Fruit fly (Drosophila melanogaster) whole organism, embryonic: Measurements from ENCODE around the gene CG10300.

Experiments used
- Atf6 ChIP-seq: fragments of 200-800 bp; sonication (Bioruptor generic); IDR thresholded peaks from 2 replicates; pipeline ENCODE4 v1.3.6; 2022; ENCODE audit warnings: missing biosample characterization, missing genetic modification characterization
- CG10209 ChIP-seq: fragments of 200-800 bp; sonication (Bioruptor generic); optimal IDR thresholded peaks from 3 replicates; lab custom pipeline; 2017; ENCODE audit warnings: missing biosample characterization, mild to moderate bottlenecking, missing genetic modification characterization, missing genetic modification reagents
- CG12155 ChIP-seq: fragments of 200-800 bp; sonication (Bioruptor generic); optimal IDR thresholded peaks from 3 replicates; lab custom pipeline; 2016; ENCODE audit warnings: missing biosample characterization, missing genetic modification characterization
- CG12219 ChIP-seq: fragments of 200-800 bp; sonication (Bioruptor generic); optimal IDR thresholded peaks from 3 replicates; lab custom pipeline; 2018; ENCODE audit warnings: missing biosample characterization, mild to moderate bottlenecking, missing genetic modification characterization
- CG12236 ChIP-seq: fragments of 200-800 bp; sonication (Bioruptor generic); optimal IDR thresholded peaks from 2 replicates; lab custom pipeline; 2016; ENCODE audit warnings: missing biosample characterization, missing genetic modification characterization
- CG14667 ChIP-seq: fragments of 200-800 bp; sonication (Bioruptor generic); IDR thresholded peaks from 2 replicates; pipeline ENCODE4 v1.3.6; 2022; ENCODE audit warnings: missing biosample characterization, missing genetic modification characterization
- CG15073 ChIP-seq: fragments of 200-800 bp; sonication (Bioruptor generic); optimal IDR thresholded peaks from 2 replicates; lab custom pipeline; 2016; ENCODE audit warnings: missing biosample characterization, missing genetic modification characterization
- CG17328 ChIP-seq: fragments of 200-800 bp; sonication (Bioruptor generic); IDR thresholded peaks from 2 replicates; pipeline ENCODE4 v1.3.6; 2022; ENCODE audit warnings: missing biosample characterization, missing genetic modification characterization
- CG1792 ChIP-seq: fragments of 200-800 bp; sonication (Bioruptor generic); optimal IDR thresholded peaks from 2 replicates; lab custom pipeline; 2016; ENCODE audit warnings: missing biosample characterization, missing genetic modification characterization
- CG32772 ChIP-seq: fragments of 200-800 bp; sonication (Bioruptor generic); IDR thresholded peaks from 2 replicates; pipeline ENCODE4 v1.3.6; 2022; ENCODE audit warnings: missing biosample characterization, missing genetic modification characterization
- CG34376 ChIP-seq: fragments of 200-800 bp; sonication (Bioruptor generic); optimal IDR thresholded peaks from 2 replicates; lab custom pipeline; 2018; ENCODE audit warnings: missing biosample characterization, mild to moderate bottlenecking, missing genetic modification characterization
- CG4707 ChIP-seq: fragments of 200-800 bp; sonication (Bioruptor generic); optimal IDR thresholded peaks from 2 replicates; lab custom pipeline; 2018; ENCODE audit warnings: missing biosample characterization, mild to moderate bottlenecking, missing genetic modification characterization, moderate library complexity
- CG6254 ChIP-seq: fragments of 200-800 bp; sonication (Bioruptor generic); optimal IDR thresholded peaks from 3 replicates; lab custom pipeline; 2017; ENCODE audit warnings: mild to moderate bottlenecking, missing biosample characterization, missing genetic modification reagents, missing genetic modification characterization
- CG6689 ChIP-seq: fragments of 200-800 bp; sonication (Bioruptor generic); IDR thresholded peaks from 2 replicates; pipeline ENCODE4 v1.3.6; 2022; ENCODE audit warnings: missing biosample characterization, missing genetic modification characterization
- CG7271 ChIP-seq: fragments of 200-800 bp; sonication (Bioruptor generic); optimal IDR thresholded peaks from 2 replicates; lab custom pipeline; 2018; ENCODE audit warnings: missing biosample characterization, mild to moderate bottlenecking, missing genetic modification characterization, moderate library complexity
- CG8359 ChIP-seq: fragments of 200-800 bp; sonication (Bioruptor generic); optimal IDR thresholded peaks from 2 replicates; lab custom pipeline; 2017; ENCODE audit warnings: missing biosample characterization, mild to moderate bottlenecking, missing genetic modification characterization, borderline replicate concordance
- CG8924 ChIP-seq: fragments of 200-800 bp; optimal IDR thresholded peaks from 3 replicates; lab custom pipeline; 2019; ENCODE audit warnings: missing biosample characterization, mild to moderate bottlenecking, missing genetic modification characterization, moderate library complexity
- CG8944 ChIP-seq: fragments of 200-800 bp; sonication (Bioruptor generic); optimal IDR thresholded peaks from 3 replicates; lab custom pipeline; 2016; ENCODE audit warnings: missing biosample characterization, missing genetic modification characterization
- Dek ChIP-seq: fragments of 200-800 bp; sonication (Bioruptor generic); optimal IDR thresholded peaks from 3 replicates; lab custom pipeline; 2019; ENCODE audit warnings: missing biosample characterization, mild to moderate bottlenecking, missing genetic modification characterization, moderate library complexity
- Dip2 ChIP-seq: fragments of 200-800 bp; sonication (Bioruptor generic); IDR thresholded peaks from 2 replicates; pipeline ENCODE4 v1.3.6; 2022; ENCODE audit warnings: missing biosample characterization, missing genetic modification characterization
- Fer2 ChIP-seq: fragments of 200-800 bp; sonication (Bioruptor generic); optimal IDR thresholded peaks from 2 replicates; lab custom pipeline; 2018; ENCODE audit warnings: missing biosample characterization, mild to moderate bottlenecking, missing genetic modification characterization, moderate library complexity
- Hsf ChIP-seq: fragments of 200-800 bp; sonication (Bioruptor generic); optimal IDR thresholded peaks from 3 replicates; lab custom pipeline; 2016; ENCODE audit warnings: missing biosample characterization, missing genetic modification characterization
- Lhr ChIP-seq: fragments of 200-800 bp; sonication (Bioruptor generic); optimal IDR thresholded peaks from 3 replicates; lab custom pipeline; 2017; ENCODE audit warnings: mild to moderate bottlenecking, missing biosample characterization, missing genetic modification reagents, missing genetic modification characterization
- Max ChIP-seq: fragments of 200-800 bp; sonication (Bioruptor generic); optimal IDR thresholded peaks from 2 replicates; lab custom pipeline; 2016; ENCODE audit warnings: missing biosample characterization, mild to moderate bottlenecking, missing genetic modification characterization
- Mes4 ChIP-seq: fragments of 200-800 bp; sonication (Bioruptor generic); optimal IDR thresholded peaks from 2 replicates; lab custom pipeline; 2016; ENCODE audit warnings: missing biosample characterization, missing genetic modification characterization
- NFAT ChIP-seq: fragments of 200-800 bp; sonication (Bioruptor generic); IDR thresholded peaks from 2 replicates; pipeline ENCODE4 v1.3.6; 2022; ENCODE audit warnings: missing biosample characterization, missing genetic modification characterization
- Nf-YB ChIP-seq: fragments of 200-800 bp; sonication (Bioruptor generic); optimal IDR thresholded peaks from 3 replicates; lab custom pipeline; 2019; ENCODE audit warnings: missing biosample characterization, mild to moderate bottlenecking, missing genetic modification characterization, moderate library complexity
- NfI ChIP-seq: fragments of 200-800 bp; sonication (Bioruptor generic); optimal IDR thresholded peaks from 3 replicates; lab custom pipeline; 2018; ENCODE audit warnings: missing biosample characterization, mild to moderate bottlenecking, missing genetic modification characterization, moderate library complexity
- Ravus ChIP-seq: fragments of 200-800 bp; sonication (Bioruptor generic); IDR thresholded peaks from 2 replicates; pipeline ENCODE4 v1.3.6; 2022; ENCODE audit warnings: missing biosample characterization, missing genetic modification characterization
- Six4 ChIP-seq: fragments of 200-800 bp; sonication (Bioruptor generic); optimal IDR thresholded peaks from 2 replicates; lab custom pipeline; 2016; ENCODE audit warnings: missing biosample characterization, missing genetic modification characterization
- Usf ChIP-seq: fragments of 200-800 bp; sonication (Bioruptor generic); optimal IDR thresholded peaks from 2 replicates; lab custom pipeline; 2017; ENCODE audit warnings: missing genotype, missing biosample characterization, missing genetic modification characterization
- Xrp1 ChIP-seq: fragments of 200-800 bp; sonication (Bioruptor generic); IDR thresholded peaks from 2 replicates; pipeline ENCODE4 v1.3.6; 2022; ENCODE audit warnings: missing biosample characterization, missing genetic modification characterization
- ap ChIP-seq: fragments of 200-800 bp; sonication (Bioruptor generic); IDR thresholded peaks from 2 replicates; pipeline ENCODE4 v1.3.6; 2022; ENCODE audit warnings: missing biosample characterization, missing genetic modification characterization
- az2 ChIP-seq: fragments of 200-800 bp; sonication (Bioruptor generic); optimal IDR thresholded peaks from 3 replicates; lab custom pipeline; 2016; ENCODE audit warnings: missing biosample characterization, missing genetic modification characterization
- br ChIP-seq: fragments of >200 bp; optimal IDR thresholded peaks from 2 replicates; lab custom pipeline; 2017
- bsh ChIP-seq, 2 experiments: fragments of 200-800 bp; sonication (Bioruptor generic); optimal IDR thresholded peaks; 2 replicates each; lab custom pipeline; 2017 to 2018; ENCODE audit warnings: mild to moderate bottlenecking in 2 of 2, missing biosample characterization in 2 of 2, missing genetic modification characterization in 2 of 2, moderate library complexity in 1 of 2
- chinmo ChIP-seq: fragments of 200-800 bp; sonication (Bioruptor generic); IDR thresholded peaks from 4 replicates; pipeline ENCODE4 v1.3.6; 2022; ENCODE audit warnings: missing biosample characterization, missing genetic modification characterization; ENCODE audit not compliant: partially characterized antibody
- dan ChIP-seq: fragments of 200-800 bp; sonication (Bioruptor generic); IDR thresholded peaks from 2 replicates; pipeline ENCODE4 v1.3.6; 2022; ENCODE audit warnings: missing biosample characterization, missing genetic modification characterization
- eve ChIP-seq, 2 experiments: fragments of >200 bp; optimal IDR thresholded peaks; 2 replicates each; lab custom pipeline; 2017; ENCODE audit warnings: missing biosample characterization in 2 of 2, missing genetic modification characterization in 2 of 2
- fd102C ChIP-seq: fragments of 200-800 bp; sonication (Bioruptor generic); optimal IDR thresholded peaks from 2 replicates; lab custom pipeline; 2018; ENCODE audit warnings: missing biosample characterization, mild to moderate bottlenecking, missing genetic modification characterization, moderate library complexity
- ham ChIP-seq: fragments of 200-800 bp; sonication (Bioruptor generic); IDR thresholded peaks from 2 replicates; pipeline ENCODE4 v1.3.6; 2022; ENCODE audit warnings: missing biosample characterization, missing genetic modification characterization
- klu ChIP-seq: fragments of 200-800 bp; sonication (Bioruptor generic); IDR thresholded peaks from 2 replicates; pipeline ENCODE4 v1.3.6; 2022; ENCODE audit warnings: missing biosample characterization, missing genetic modification characterization
- lov ChIP-seq, 2 experiments: fragments of 200-800 bp in 1 of 2; fragments of >200 bp in 1 of 2; sonication (Bioruptor generic) in 1 of 2; IDR thresholded peaks in 1 of 2; optimal IDR thresholded peaks in 1 of 2; 2 replicates in 1 of 2; 3 replicates in 1 of 2; pipeline versions ENCODE4 v1.3.6 to Lab custom; 2017 to 2022; ENCODE audit warnings: missing biosample characterization in 1 of 2, missing genetic modification characterization in 1 of 2
- pnt ChIP-seq: fragments of 200-800 bp; sonication (Bioruptor generic); optimal IDR thresholded peaks from 3 replicates; lab custom pipeline; 2016; ENCODE audit warnings: missing biosample characterization, missing genetic modification characterization
- repo ChIP-seq: fragments of 200-800 bp; sonication (Bioruptor generic); optimal IDR thresholded peaks from 2 replicates; lab custom pipeline; 2016; ENCODE audit warnings: missing biosample characterization, missing genetic modification characterization
- rib ChIP-seq: fragments of 200-800 bp; sonication (Bioruptor generic); IDR thresholded peaks from 2 replicates; pipeline ENCODE4 v1.3.6; 2022; ENCODE audit warnings: missing biosample characterization, missing genetic modification characterization
- scrt ChIP-seq: fragments of 200-800 bp; sonication (Bioruptor generic); optimal IDR thresholded peaks from 2 replicates; lab custom pipeline; 2018; ENCODE audit warnings: missing biosample characterization, mild to moderate bottlenecking, missing genetic modification characterization, moderate library complexity
- unc-4 ChIP-seq: fragments of 200-800 bp; sonication (Bioruptor generic); IDR thresholded peaks from 2 replicates; pipeline ENCODE4 v1.3.6; 2022; ENCODE audit warnings: missing biosample characterization, missing genetic modification characterization; ENCODE audit not compliant: partially characterized antibody
- wor ChIP-seq: fragments of 200-800 bp; sonication (Bioruptor generic); IDR thresholded peaks from 2 replicates; pipeline ENCODE4 v1.3.6; 2022; ENCODE audit warnings: missing biosample characterization, missing genetic modification characterization
- zfh2 ChIP-seq: fragments of 200-800 bp; sonication (Bioruptor generic); optimal IDR thresholded peaks from 2 replicates; lab custom pipeline; 2016; ENCODE audit warnings: missing biosample characterization, missing genetic modification characterization

CG10300 gene

dm6 chr3R:23722680-23723372 lies 11.5 kb downstream of the CG10300 start, which contains the start of gene CG10365 (continued):
- TF ChIP-seq ap (GFP tag; lab: Robert Waterston, UW) (peak; percentile 81), repo (GFP tag; lab: Kevin White, UChicago) (no peak), rib (peak; percentile 12; the same call in 1 of the 2 replicates), Mes4 (GFP tag; lab: Kevin White, UChicago) (no peak), CG7271 (tag; lab: Kevin White, UChicago) (no peak), fd102C (no peak), Lhr (no peak), lov (optimal IDR thresholded peaks at IDR 0.05; lab: Kevin White, UChicago) (no peak), lov (GFP tag; IDR thresholded peaks at IDR 0.05; lab: Robert Waterston, UW) (no peak), Fer2 (tag; lab: Kevin White, UChicago) (peak; percentile 75), Max (GFP tag; lab: Kevin White, UChicago) (no peak), chinmo (GFP tag; lab: Robert Waterston, UW) (peak; percentile 89; the same call in 3 of the 4 replicates), CG1792 (no peak), Xrp1 (GFP tag; lab: Robert Waterston, UW) (peak; percentile 86), CG8924 (peak; percentile 85), bsh (GFP tag; optimal IDR thresholded peaks at IDR 0.05; lab: Kevin White, UChicago) (peak; percentile 16 to 77), klu (GFP tag; lab: Robert Waterston, UW) (peak; percentile 75), Atf6 (peak; percentile 94), scrt (peak; percentile 81), CG32772 (GFP tag; lab: Robert Waterston, UW) (peak; percentile 85), Ravus (peak; percentile 76), az2 (GFP tag; lab: Kevin White, UChicago) (peak; percentile 81), Dek (tag; lab: Kevin White, UChicago) (peak; percentile 90), Nf-YB (GFP tag; lab: Kevin White, UChicago) (peak; percentile 77), CG14667 (GFP tag; lab: Robert Waterston, UW) (peak; percentile 62), Six4 (GFP tag; lab: Kevin White, UChicago) (peak; percentile 49), pnt (GFP tag; lab: Kevin White, UChicago) (no peak), CG8944 (GFP tag; lab: Kevin White, UChicago) (no peak), Usf (GFP tag; lab: Kevin White, UChicago) (peak; percentile 25), Dip2 (GFP tag; lab: Robert Waterston, UW) (no peak), NfI (peak; percentile 52), CG6254 (GFP tag; lab: Kevin White, UChicago) (peak; percentile 52), CG12219 (GFP tag; lab: Kevin White, UChicago) (peak; percentile 59), CG10209 (peak; percentile 86), CG17328 (peak; percentile 85), unc-4 (0 out of 2 replicates have a peak, but pooled peaks have one; percentile 12), Hsf (GFP tag; lab: Kevin White, UChicago) (peak; percentile 38), br (no peak), zfh2 (GFP tag; lab: Kevin White, UChicago) (no peak), CG12155 (GFP tag; lab: Kevin White, UChicago) (peak; percentile 76), CG4707 (GFP tag; lab: Kevin White, UChicago) (no peak), CG6689 (GFP tag; lab: Robert Waterston, UW) (peak; percentile 86), CG8359 (GFP tag; lab: Kevin White, UChicago) (no peak), eve (GFP tag; optimal IDR thresholded peaks at IDR 0.05; lab: Kevin White, UChicago) (peak in 1 of 2 experiments; percentile 78), NFAT (GFP tag; lab: Robert Waterston, UW) (peak; percentile 50; the same call in 1 of the 2 replicates), CG15073 (GFP tag; lab: Kevin White, UChicago) (no peak), wor (GFP tag; lab: Robert Waterston, UW) (peak; percentile 57), dan (GFP tag; lab: Robert Waterston, UW) (no peak), CG34376 (GFP tag; lab: Kevin White, UChicago) (peak; percentile 22), CG12236 (GFP tag; lab: Kevin White, UChicago) (no peak), ham (no peak)
